Fruit fly (Drosophila melanogaster): ENCODE measurements around the gene CG2150.

The CG2150 gene

DNA sequence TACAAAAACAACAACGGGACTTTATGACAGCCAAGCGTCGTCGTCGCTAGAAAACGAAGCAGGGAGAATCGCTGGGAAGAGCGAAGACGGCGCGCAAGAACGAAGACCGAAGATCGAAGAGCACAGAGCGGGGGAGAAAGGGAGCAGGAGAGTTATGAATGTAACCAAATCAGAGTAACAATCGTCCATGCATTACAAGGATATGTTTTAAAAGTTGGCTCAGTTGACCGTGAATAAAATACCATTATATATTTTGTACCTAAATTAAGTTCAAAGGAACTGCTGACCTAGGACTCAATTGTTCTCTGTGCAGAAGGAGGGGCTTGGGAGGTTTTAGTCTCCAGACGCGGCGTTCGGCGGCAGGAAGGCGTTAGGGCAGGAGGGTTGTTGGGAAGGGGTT, 43.1 kb downstream of the CG2150 start:
- TF ChIP-seq jim (GFP tag; optimal IDR thresholded peaks at IDR 0.05) (no peak), pan (optimal IDR thresholded peaks at IDR 0.05) (no peak), Dif (GFP tag; optimal IDR thresholded peaks at IDR 0.05; ENCODE audit: partially characterized antibody) (no peak), Sp1 (GFP tag; optimal IDR thresholded peaks at IDR 0.05) (no peak), Jra (GFP tag; optimal IDR thresholded peaks at IDR 0.05) (no peak), usp (GFP tag; optimal IDR thresholded peaks at IDR 0.05) (no peak), h (GFP tag; optimal IDR thresholded peaks at IDR 0.05) (no peak), ey (GFP tag; optimal IDR thresholded peaks at IDR 0.05) (no peak), dmrt93B (GFP tag; optimal IDR thresholded peaks at IDR 0.05) (no peak), sv (GFP tag; optimal IDR thresholded peaks at IDR 0.05) (no peak), fru (GFP tag; optimal IDR thresholded peaks at IDR 0.05) (no peak), Myc (optimal IDR thresholded peaks at IDR 0.05) (no peak), N (GFP tag; optimal IDR thresholded peaks at IDR 0.05) (no peak), Hr78 (GFP tag; optimal IDR thresholded peaks at IDR 0.05) (no peak), dl (GFP tag; optimal IDR thresholded peaks at IDR 0.05; ENCODE audit: insufficient read depth in 1 of 2, partially characterized antibody in 2 of 2) (no peak)

DNA sequence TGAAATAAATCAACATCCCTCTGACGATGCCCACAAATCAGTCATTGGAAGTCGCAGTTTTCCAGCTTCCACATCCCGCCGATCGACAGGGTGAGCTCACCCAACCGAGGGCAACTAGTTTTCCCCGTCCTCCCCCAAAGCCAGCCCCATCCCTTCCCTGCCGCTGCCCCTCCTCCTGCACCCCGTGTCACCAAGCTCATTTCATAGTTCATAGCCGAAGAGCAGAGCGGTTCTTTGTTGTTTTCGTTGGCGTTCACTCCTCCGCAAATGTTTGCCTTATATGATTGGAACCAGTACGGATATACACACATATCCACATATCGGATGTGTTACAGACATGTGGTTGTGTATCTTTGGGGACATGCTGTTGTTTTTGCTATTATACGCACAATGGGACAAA, 44.5 kb downstream of the CG2150 start:
- TF ChIP-seq Hnf4 (GFP tag; optimal IDR thresholded peaks at IDR 0.05) (no peak), Myc (optimal IDR thresholded peaks at IDR 0.05) (no peak), usp (GFP tag; optimal IDR thresholded peaks at IDR 0.05) (no peak), Mio (GFP tag; optimal IDR thresholded peaks at IDR 0.05) (no peak), HLH106 (tag; optimal IDR thresholded peaks at IDR 0.05) (no peak), lola (GFP tag; optimal IDR thresholded peaks at IDR 0.05) (no peak), sv (GFP tag; optimal IDR thresholded peaks at IDR 0.05) (no peak), Vsx2 (GFP tag; optimal IDR thresholded peaks at IDR 0.05; ENCODE audit: partially characterized antibody) (no peak), pan (optimal IDR thresholded peaks at IDR 0.05) (no peak), woc (GFP tag; optimal IDR thresholded peaks at IDR 0.05) (no peak), Hr83 (GFP tag; optimal IDR thresholded peaks at IDR 0.05; ENCODE audit: poor library complexity, severe bottlenecking) (no peak), brk (GFP tag; optimal IDR thresholded peaks at IDR 0.05) (no peak), psq (GFP tag; optimal IDR thresholded peaks at IDR 0.05) (no peak), Hr78 (GFP tag; optimal IDR thresholded peaks at IDR 0.05) (no peak), sage (GFP tag; optimal IDR thresholded peaks at IDR 0.05) (no peak), dsf (GFP tag; optimal IDR thresholded peaks at IDR 0.05; ENCODE audit: borderline replicate concordance) (no peak), foxo (GFP tag; optimal IDR thresholded peaks at IDR 0.05) (no peak)

DNA sequence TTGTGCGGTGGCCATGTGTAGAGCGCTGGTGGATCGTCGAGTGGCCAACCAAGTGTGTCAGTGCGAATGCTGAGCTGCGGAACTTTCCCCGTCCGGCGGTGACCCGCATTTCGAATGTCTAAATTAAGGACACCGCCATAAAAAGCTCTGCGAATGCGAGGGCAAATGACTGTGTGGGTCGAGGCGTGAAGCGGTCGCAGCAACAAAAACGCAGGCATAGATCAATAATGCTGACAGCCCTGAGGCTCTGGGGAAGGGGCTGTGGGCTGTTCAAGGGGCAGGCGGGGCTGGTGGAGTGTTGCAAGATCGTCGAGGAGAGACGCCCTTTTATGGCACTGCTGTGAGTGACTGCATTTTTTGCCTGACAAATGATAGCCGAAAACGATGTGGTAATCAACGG, 45.1 kb downstream of the CG2150 start:
- TF ChIP-seq dmrt93B (GFP tag; optimal IDR thresholded peaks at IDR 0.05) (no peak), Hr83 (GFP tag; optimal IDR thresholded peaks at IDR 0.05; ENCODE audit: poor library complexity, severe bottlenecking) (no peak), foxo (GFP tag; optimal IDR thresholded peaks at IDR 0.05) (no peak), pan (optimal IDR thresholded peaks at IDR 0.05) (no peak), GATAd (GFP tag; optimal IDR thresholded peaks at IDR 0.05) (no peak), dsf (GFP tag; optimal IDR thresholded peaks at IDR 0.05; ENCODE audit: borderline replicate concordance) (no peak), Dif (GFP tag; optimal IDR thresholded peaks at IDR 0.05; ENCODE audit: partially characterized antibody) (no peak), psq (GFP tag; optimal IDR thresholded peaks at IDR 0.05) (no peak), OdsH (GFP tag; optimal IDR thresholded peaks at IDR 0.05) (no peak), tai (GFP tag; optimal IDR thresholded peaks at IDR 0.05) (no peak), sage (GFP tag; optimal IDR thresholded peaks at IDR 0.05) (no peak), Sp1 (GFP tag; optimal IDR thresholded peaks at IDR 0.05) (no peak), fru (GFP tag; optimal IDR thresholded peaks at IDR 0.05) (no peak), HLH106 (tag; optimal IDR thresholded peaks at IDR 0.05) (no peak), Hr78 (GFP tag; optimal IDR thresholded peaks at IDR 0.05) (no peak), Abd-B (GFP tag; optimal IDR thresholded peaks at IDR 0.05) (no peak)

DNA sequence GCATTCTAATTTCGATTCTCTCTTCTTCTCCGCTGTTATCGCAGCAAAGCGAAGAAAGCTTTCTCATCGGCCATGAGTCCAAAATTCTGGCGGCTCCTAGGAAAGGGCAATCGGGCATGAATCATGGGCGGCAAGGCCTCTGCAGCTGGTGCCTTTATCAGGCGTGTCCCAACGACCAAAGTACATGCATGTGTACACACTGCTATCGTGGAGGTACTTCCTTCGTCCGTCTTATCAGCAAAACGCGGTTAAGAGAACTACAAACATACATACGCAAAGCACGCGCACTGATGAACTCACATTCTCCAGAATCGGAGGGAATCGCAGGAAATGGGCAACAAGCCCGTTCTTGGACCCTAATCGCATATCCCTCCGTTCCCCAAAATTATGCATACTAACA, 45.6 kb downstream of the CG2150 start:
- TF ChIP-seq CG9705 (GFP tag; optimal IDR thresholded peaks at IDR 0.05) (no peak), lola (GFP tag; optimal IDR thresholded peaks at IDR 0.05) (no peak), pan (optimal IDR thresholded peaks at IDR 0.05) (no peak), Myc (optimal IDR thresholded peaks at IDR 0.05) (no peak), Jra (GFP tag; optimal IDR thresholded peaks at IDR 0.05) (no peak), brk (GFP tag; optimal IDR thresholded peaks at IDR 0.05) (no peak), woc (GFP tag; optimal IDR thresholded peaks at IDR 0.05) (no peak), jim (GFP tag; optimal IDR thresholded peaks at IDR 0.05) (no peak), dmrt93B (GFP tag; optimal IDR thresholded peaks at IDR 0.05) (no peak), Rel (GFP tag; optimal IDR thresholded peaks at IDR 0.05) (no peak), Rel (tag; optimal IDR thresholded peaks at IDR 0.05) (no peak), ey (GFP tag; optimal IDR thresholded peaks at IDR 0.05) (no peak), psq (GFP tag; optimal IDR thresholded peaks at IDR 0.05) (no peak), rgr (GFP tag; optimal IDR thresholded peaks at IDR 0.05) (no peak), sage (GFP tag; optimal IDR thresholded peaks at IDR 0.05) (no peak)

Measured in whole organism, wandering third instar larva.